Fruit fly (Drosophila melanogaster) whole organism, adult: ENCODE data around the gene CG7191.
"Not testable (repeated sequence)": the region's sequence is repeated elsewhere in the genome, so short reads cannot be mapped to it uniquely, and the experiment has no call there.

Source experiments
- CG1620 ChIP-seq: fragments of 200-800 bp; sonication (Bioruptor generic); optimal IDR thresholded peaks from 2 replicates; lab custom pipeline; 2016; ENCODE audit warnings: missing biosample characterization, missing genetic modification characterization
- CG5204 ChIP-seq: fragments of 200-800 bp; sonication (Bioruptor generic); optimal IDR thresholded peaks from 2 replicates; lab custom pipeline; 2016; ENCODE audit warnings: missing biosample characterization, missing genetic modification characterization
- Clk ChIP-seq: fragments of 200-800 bp; sonication (Bioruptor generic); optimal IDR thresholded peaks from 2 replicates; lab custom pipeline; 2017; ENCODE audit warnings: missing biosample characterization, missing genetic modification characterization
- Crg-1 ChIP-seq: fragments of 200-800 bp; sonication (Bioruptor generic); optimal IDR thresholded peaks from 2 replicates; lab custom pipeline; 2016; ENCODE audit warnings: missing biosample characterization, missing genetic modification characterization
- Mnt ChIP-seq: fragments of 200-800 bp; sonication (Bioruptor generic); optimal IDR thresholded peaks from 2 replicates; lab custom pipeline; 2016; ENCODE audit warnings: missing biosample characterization, mild to moderate bottlenecking, missing genetic modification characterization
- bab1 ChIP-seq: fragments of 200-800 bp; sonication (Bioruptor generic); optimal IDR thresholded peaks from 3 replicates; lab custom pipeline; 2019; ENCODE audit warnings: missing biosample characterization, mild to moderate bottlenecking, missing genetic modification characterization, moderate library complexity
- kay ChIP-seq: fragments of 200-800 bp; sonication (Bioruptor generic); peaks from one replicate; lab custom pipeline; 2016; ENCODE audit warnings: missing biosample characterization, missing genetic modification characterization, borderline replicate concordance
- ovo ChIP-seq: fragments of 200-800 bp; sonication (Bioruptor generic); optimal IDR thresholded peaks from 2 replicates; lab custom pipeline; 2016; ENCODE audit warnings: missing biosample characterization, missing genetic modification characterization
- pad ChIP-seq: fragments of 200-800 bp; sonication (Bioruptor generic); optimal IDR thresholded peaks from 3 replicates; lab custom pipeline; 2017; ENCODE audit warnings: missing biosample characterization, missing genetic modification characterization, mild to moderate bottlenecking, moderate library complexity, missing genetic modification reagents
- toe ChIP-seq: fragments of 200-800 bp; sonication (Bioruptor generic); optimal IDR thresholded peaks from 2 replicates; lab custom pipeline; 2016; ENCODE audit warnings: missing biosample characterization, missing genetic modification characterization

dm6 chr2L:7732570-7732969 lies 34.9 kb upstream of the CG7191 start, which contains the start of gene CG13796:
- TF ChIP-seq Clk (GFP tag; lab: Kevin White, UChicago); toe; pad (GFP tag; lab: Kevin White, UChicago); CG1620 (GFP tag; lab: Kevin White, UChicago); Crg-1 (GFP tag; lab: Kevin White, UChicago); CG5204; kay; Mnt (GFP tag; lab: Kevin White, UChicago); ovo (GFP tag; lab: Kevin White, UChicago); bab1: not testable (repeated sequence)
